Worm (Caenorhabditis elegans) whole organism, mixed stage, embryonic: Measurements from ENCODE around the gene clec-231.

ENCODE experiments used
- ces-1 ChIP-seq: fragments of 150-350 bp; optimal IDR thresholded peaks from 2 replicates; lab custom pipeline; 2014; ENCODE audit warnings: missing biosample characterization, missing genetic modification reagents, missing genetic modification characterization
- elt-3 ChIP-seq: fragments of 150-350 bp; optimal IDR thresholded peaks from 2 replicates; lab custom pipeline; 2014; ENCODE audit warnings: missing biosample characterization, missing genetic modification characterization
- lsy-2 ChIP-seq: fragments of 150-350 bp; optimal IDR thresholded peaks from 2 replicates; lab custom pipeline; 2014; ENCODE audit warnings: missing biosample characterization, missing genetic modification characterization
- mls-2 ChIP-seq: sonication (generic microtip); optimal IDR thresholded peaks from 2 replicates; lab custom pipeline; 2016; ENCODE audit warnings: mild to moderate bottlenecking, missing genetic modification characterization, moderate library complexity, missing compliant biosample characterization
- nhr-12 ChIP-seq: fragments of 150-350 bp; optimal IDR thresholded peaks from 2 replicates; lab custom pipeline; 2014; ENCODE audit warnings: missing biosample characterization, missing genetic modification characterization
- nhr-237 ChIP-seq: fragments of 150-350 bp; optimal IDR thresholded peaks from 2 replicates; lab custom pipeline; 2014; ENCODE audit warnings: missing biosample characterization, missing genetic modification characterization
- pha-4 ChIP-seq: fragments of 150-350 bp; optimal IDR thresholded peaks from 2 replicates; lab custom pipeline; 2018; ENCODE audit warnings: missing biosample characterization, missing genetic modification reagents, missing genetic modification characterization
- sem-2 ChIP-seq: fragments of 200-800 bp; sonication (Bioruptor generic); optimal IDR thresholded peaks from 2 replicates; lab custom pipeline; 2018; ENCODE audit warnings: mild to moderate bottlenecking, missing genetic modification characterization, missing compliant biosample characterization
- snpc-4 ChIP-seq: fragments of 150-350 bp; optimal IDR thresholded peaks from 2 replicates; lab custom pipeline; 2014; ENCODE audit warnings: missing biosample characterization, missing genetic modification characterization
- unc-39 ChIP-seq: fragments of 150-350 bp; optimal IDR thresholded peaks from 2 replicates; lab custom pipeline; 2014; ENCODE audit warnings: missing biosample characterization, missing genetic modification characterization
- unc-62 ChIP-seq: fragments of 150-350 bp; optimal IDR thresholded peaks from 2 replicates; lab custom pipeline; 2014; ENCODE audit warnings: missing biosample characterization, missing genetic modification reagents, missing genetic modification characterization
- zip-8 ChIP-seq: fragments of 150-350 bp; optimal IDR thresholded peaks from 2 replicates; lab custom pipeline; 2014; ENCODE audit warnings: missing biosample characterization, missing genetic modification characterization

DNA sequence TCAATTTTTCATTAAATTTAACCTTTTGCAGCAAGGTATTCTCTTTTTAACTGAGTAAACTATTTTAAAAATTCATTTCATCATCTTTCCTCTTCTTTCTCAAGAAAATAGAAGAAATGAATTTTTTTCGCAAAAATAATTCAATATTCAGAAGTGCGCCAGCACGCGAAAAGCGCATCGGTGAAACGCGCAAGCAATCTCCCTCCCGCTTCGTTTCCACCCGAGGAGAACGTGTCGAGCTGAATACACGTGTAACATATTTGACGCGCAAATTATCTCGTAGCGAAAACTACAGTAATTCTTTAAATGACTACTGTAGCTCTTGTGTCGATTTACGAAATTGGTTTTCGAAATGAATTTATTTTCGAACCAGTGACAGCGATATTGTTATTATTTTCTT is 41.5 kb upstream of the clec-231 start:
- no peak for TF ChIP-seq unc-62 (GFP tag; lab: Kevin White, UChicago)
- TF ChIP-seq snpc-4, result no peak
- TF ChIP-seq pha-4 (tag; lab: Kevin White, UChicago), result no peak
- TF ChIP-seq elt-3 (tag; lab: Kevin White, UChicago), result no peak
- no peak for TF ChIP-seq nhr-237 (tag; lab: Kevin White, UChicago)
- TF ChIP-seq unc-39 (tag; lab: Kevin White, UChicago), result no peak
- no peak for TF ChIP-seq nhr-12
- TF ChIP-seq sem-2 (GFP tag; lab: Kevin White, UChicago), result no peak
- TF ChIP-seq mls-2 (tag; lab: Kevin White, UChicago), result no peak
- no peak for TF ChIP-seq lsy-2 (tag; lab: Kevin White, UChicago)
- no peak for TF ChIP-seq ces-1
- no peak for TF ChIP-seq zip-8 (tag; lab: Kevin White, UChicago)
